Fruit fly (Drosophila melanogaster): Measurements from ENCODE around the gene CG31988.

CG31988 gene

dm6 chr2L:21243964-21244466 is 41.4 kb upstream of the CG31988 start (continued):
- no peak for TF ChIP-seq CG11294 (GFP tag; IDR thresholded peaks at IDR 0.05)
- TF ChIP-seq pdm3 (GFP tag; optimal IDR thresholded peaks at IDR 0.05): no peak
- no peak for TF ChIP-seq Met (GFP tag; optimal IDR thresholded peaks at IDR 0.05)
- no peak for TF ChIP-seq CG9139 (GFP tag; optimal IDR thresholded peaks at IDR 0.05)
- TF ChIP-seq CG6792 (GFP tag; optimal IDR thresholded peaks at IDR 0.05): no peak
- no peak for TF ChIP-seq CG7368 (GFP tag; optimal IDR thresholded peaks at IDR 0.05)
- TF ChIP-seq CG8119 (GFP tag; IDR thresholded peaks at IDR 0.05): no peak
- TF ChIP-seq CG1621 (tag; optimal IDR thresholded peaks at IDR 0.05): peak; percentile 60
- peak; percentile 72 for TF ChIP-seq Hr39 (GFP tag; optimal IDR thresholded peaks at IDR 0.05)
- no peak for TF ChIP-seq Smox (GFP tag; optimal IDR thresholded peaks at IDR 0.05)
- TF ChIP-seq CG34406 (GFP tag; optimal IDR thresholded peaks at IDR 0.05): no peak
- TF ChIP-seq CG10631 (GFP tag; optimal IDR thresholded peaks at IDR 0.05): no peak
- TF ChIP-seq Lpt (GFP tag; optimal IDR thresholded peaks at IDR 0.05): peak; percentile 58
- TF ChIP-seq fd85E (GFP tag; optimal IDR thresholded peaks at IDR 0.05): no peak
- TF ChIP-seq CG8632 (GFP tag; optimal IDR thresholded peaks at IDR 0.05): no peak
- TF ChIP-seq CG32006 (GFP tag; optimal IDR thresholded peaks at IDR 0.05): no peak
- no peak for TF ChIP-seq CG15336 (GFP tag; IDR thresholded peaks at IDR 0.05)

- no peak for TF ChIP-seq CG1621 (tag; optimal IDR thresholded peaks at IDR 0.05)
- no peak for TF ChIP-seq pdm3 (GFP tag; optimal IDR thresholded peaks at IDR 0.05)
- TF ChIP-seq CG8632 (GFP tag; optimal IDR thresholded peaks at IDR 0.05): no peak
- TF ChIP-seq dac (GFP tag; optimal IDR thresholded peaks at IDR 0.05): no peak
- peak; percentile 12 for TF ChIP-seq Eip78C (GFP tag)
- no peak for TF ChIP-seq CG10631 (GFP tag; optimal IDR thresholded peaks at IDR 0.05)
These were observed 39.8 kb upstream of the CG31988 start for dm6 chr2L:21242369-21242768.

dm6 chr2L:21237748-21238459 is 35.3 kb upstream of the CG31988 start:
- peak; percentile 46 for TF ChIP-seq Sox14 (GFP tag; optimal IDR thresholded peaks at IDR 0.05)
- peak; percentile 13 for TF ChIP-seq net (GFP tag; optimal IDR thresholded peaks at IDR 0.05)
- TF ChIP-seq CG6792 (GFP tag; optimal IDR thresholded peaks at IDR 0.05): no peak
- TF ChIP-seq Ets21C (GFP tag; optimal IDR thresholded peaks at IDR 0.05): no peak
- no peak for TF ChIP-seq CG11294 (GFP tag; IDR thresholded peaks at IDR 0.05)
- no peak for TF ChIP-seq CG7368 (GFP tag; optimal IDR thresholded peaks at IDR 0.05)
- TF ChIP-seq ss (GFP tag; optimal IDR thresholded peaks at IDR 0.05): peak; percentile 12 to 65
- TF ChIP-seq svp (GFP tag): no peak
- TF ChIP-seq CG16779 (tag; optimal IDR thresholded peaks at IDR 0.05): peak; percentile 15
- TF ChIP-seq pdm3 (GFP tag; optimal IDR thresholded peaks at IDR 0.05): no peak
- no peak for TF ChIP-seq CG6808 (GFP tag; optimal IDR thresholded peaks at IDR 0.05)
- peak; percentile 38 for TF ChIP-seq CG6276 (GFP tag; optimal IDR thresholded peaks at IDR 0.05)
- TF ChIP-seq Sox102F (GFP tag; optimal IDR thresholded peaks at IDR 0.05): peak; percentile 33
- TF ChIP-seq CG1621 (tag; optimal IDR thresholded peaks at IDR 0.05): no peak
- TF ChIP-seq fkh (GFP tag; optimal IDR thresholded peaks at IDR 0.05): peak; percentile 68
- TF ChIP-seq fd59A (GFP tag; optimal IDR thresholded peaks at IDR 0.05): no peak
- peak; percentile 18 for TF ChIP-seq CG9139 (GFP tag; optimal IDR thresholded peaks at IDR 0.05)
- TF ChIP-seq vri (GFP tag; optimal IDR thresholded peaks at IDR 0.05): no peak
- TF ChIP-seq CG8632 (GFP tag; optimal IDR thresholded peaks at IDR 0.05): no peak
- peak; percentile 75 for TF ChIP-seq Lpt (GFP tag; optimal IDR thresholded peaks at IDR 0.05)
- TF ChIP-seq Eip75B (GFP tag; optimal IDR thresholded peaks at IDR 0.05): peak; percentile 37
- TF ChIP-seq Blimp-1 (GFP tag; optimal IDR thresholded peaks at IDR 0.05): no peak
- no peak for TF ChIP-seq eg (GFP tag; IDR thresholded peaks at IDR 0.05)
- TF ChIP-seq Hr39 (GFP tag; optimal IDR thresholded peaks at IDR 0.05): no peak
- no peak for TF ChIP-seq CG15336 (GFP tag; IDR thresholded peaks at IDR 0.05)
- peak; percentile 84 for TF ChIP-seq Eip78C (GFP tag)
- TF ChIP-seq Smox (GFP tag; optimal IDR thresholded peaks at IDR 0.05): no peak
- TF ChIP-seq CG4318 (GFP tag; optimal IDR thresholded peaks at IDR 0.05): no peak
- TF ChIP-seq cyc (GFP tag; optimal IDR thresholded peaks at IDR 0.05): no peak
- no peak for TF ChIP-seq CG8319 (GFP tag; optimal IDR thresholded peaks at IDR 0.05)
- peak; percentile 14 for TF ChIP-seq fd85E (GFP tag; optimal IDR thresholded peaks at IDR 0.05)
- TF ChIP-seq CG3032 (tag; optimal IDR thresholded peaks at IDR 0.05): no peak
- peak; percentile 24 for TF ChIP-seq dsx (GFP tag; optimal IDR thresholded peaks at IDR 0.05; ENCODE audit: poor library complexity, severe bottlenecking)
- peak; percentile 35 for TF ChIP-seq CG3919 (GFP tag; optimal IDR thresholded peaks at IDR 0.05)
- TF ChIP-seq Met (GFP tag; optimal IDR thresholded peaks at IDR 0.05): peak; percentile 10
- peak; percentile 59 for TF ChIP-seq CG6854 (GFP tag; optimal IDR thresholded peaks at IDR 0.05)
